Worm (Caenorhabditis elegans) whole organism, mixed stage, embryonic: ENCODE measurements around the gene Y54F10BM.9.

ENCODE experiments used
- blmp-1 ChIP-seq: fragments of 150-350 bp; optimal IDR thresholded peaks from 2 replicates; lab custom pipeline; 2014; ENCODE audit warnings: missing biosample characterization, missing genetic modification characterization
- lin-13 ChIP-seq: fragments of 150-350 bp; optimal IDR thresholded peaks from 2 replicates; lab custom pipeline; 2014; ENCODE audit warnings: missing biosample characterization, missing genetic modification characterization
- lsy-2 ChIP-seq: fragments of 150-350 bp; optimal IDR thresholded peaks from 2 replicates; lab custom pipeline; 2014; ENCODE audit warnings: missing biosample characterization, missing genetic modification characterization
- nhr-12 ChIP-seq: fragments of 150-350 bp; optimal IDR thresholded peaks from 2 replicates; lab custom pipeline; 2014; ENCODE audit warnings: missing biosample characterization, missing genetic modification characterization
- nhr-237 ChIP-seq: fragments of 150-350 bp; optimal IDR thresholded peaks from 2 replicates; lab custom pipeline; 2014; ENCODE audit warnings: missing biosample characterization, missing genetic modification characterization

DNA sequence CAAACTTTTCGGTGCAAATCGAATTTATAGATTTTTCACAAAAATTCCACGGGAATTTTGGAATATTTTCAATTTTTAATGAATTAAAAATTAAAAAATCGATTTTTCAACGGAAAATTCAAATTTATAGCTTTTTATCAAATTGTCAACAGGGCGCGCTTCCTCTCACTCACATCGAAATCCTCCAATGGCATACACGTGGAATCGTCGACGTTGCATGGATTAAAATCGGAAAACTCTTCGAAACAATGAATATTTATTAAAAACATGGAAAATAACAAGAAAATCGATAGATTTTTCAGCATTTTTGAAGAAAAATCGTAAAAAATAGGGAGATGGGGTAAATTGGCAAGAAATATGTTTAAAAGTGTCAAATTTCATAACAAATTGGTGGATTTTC is 24.6 kb upstream of the Y54F10BM.9 start, which contains the start of gene Y54F10BM.12:
- TF ChIP-seq lsy-2 (no peak), nhr-237 (tag; lab: Kevin White, UChicago) (no peak), blmp-1 (no peak), nhr-12 (tag; lab: Kevin White, UChicago) (no peak), lin-13 (tag; lab: Kevin White, UChicago) (no peak)
